Fruit fly (Drosophila melanogaster): ENCODE measurements around the gene Nek2.

The Nek2 gene

dm6 chrX:7908239-7909068 lies 17.0 kb upstream of the Nek2 start, which contains the start of the genes dpr14 and spidey (continued):
- peak; percentile 77 for TF ChIP-seq CG33557 (GFP tag; optimal IDR thresholded peaks at IDR 0.05)
- TF ChIP-seq CG13287 (GFP tag; IDR thresholded peaks at IDR 0.05; ENCODE audit: partially characterized antibody) = 0 out of 2 replicates have a peak, but pooled peaks have one; percentile 32
- peak; percentile 84 for TF ChIP-seq run (tag; optimal IDR thresholded peaks at IDR 0.05)
- TF ChIP-seq CG10979 (tag; optimal IDR thresholded peaks at IDR 0.05) = peak; percentile 87
- peak; percentile 62 for TF ChIP-seq Gsc (GFP tag; IDR thresholded peaks at IDR 0.05)
- TF ChIP-seq tin (GFP tag; optimal IDR thresholded peaks at IDR 0.05) = peak; percentile 86
- peak; percentile 80 for TF ChIP-seq CG17612 (GFP tag; IDR thresholded peaks at IDR 0.05)
- peak; percentile 71 for TF ChIP-seq CG18011 (GFP tag; optimal IDR thresholded peaks at IDR 0.05)
- peak; percentile 49; the same call in 1 of the 2 replicates for TF ChIP-seq gt (GFP tag; IDR thresholded peaks at IDR 0.05)
- TF ChIP-seq Dip2 (GFP tag; IDR thresholded peaks at IDR 0.05) = 0 out of 2 replicates have a peak, but pooled peaks have one; percentile 31
- TF ChIP-seq CG2202 (tag; optimal IDR thresholded peaks at IDR 0.05) = peak; percentile 75
- TF ChIP-seq knrl (GFP tag; IDR thresholded peaks at IDR 0.05; ENCODE audit: partially characterized antibody) = no peak
- peak; percentile 85 for TF ChIP-seq shn (GFP tag; optimal IDR thresholded peaks at IDR 0.05)
- peak; percentile 90 for TF ChIP-seq H2.0 (GFP tag; IDR thresholded peaks at IDR 0.05)
- peak; percentile 86 for TF ChIP-seq Nf-YC (tag; optimal IDR thresholded peaks at IDR 0.05)
- TF ChIP-seq Bdp1 (GFP tag; optimal IDR thresholded peaks at IDR 0.05) = peak; percentile 62
- peak; percentile 74 for TF ChIP-seq CG5245 (GFP tag; optimal IDR thresholded peaks at IDR 0.05)
- peak; percentile 73 for TF ChIP-seq CG9876 (GFP tag; optimal IDR thresholded peaks at IDR 0.05)
- TF ChIP-seq CG10209 (GFP tag; optimal IDR thresholded peaks at IDR 0.05) = peak; percentile 89
- TF ChIP-seq dan (GFP tag; IDR thresholded peaks at IDR 0.05) = peak; percentile 41; the same call in 1 of the 2 replicates
- TF ChIP-seq CG3995 (GFP tag; optimal IDR thresholded peaks at IDR 0.05) = peak; percentile 55
- peak; percentile 75; the same call in 1 of the 3 replicates for TF ChIP-seq gce (GFP tag; IDR thresholded peaks at IDR 0.05)
- TF ChIP-seq CG12942 (GFP tag; optimal IDR thresholded peaks at IDR 0.05) = peak; percentile 74
- peak; percentile 71 for TF ChIP-seq kay (GFP tag; optimal IDR thresholded peaks at IDR 0.05)
- peak; percentile 83 for TF ChIP-seq slp2 (GFP tag; optimal IDR thresholded peaks at IDR 0.05)
- peak; percentile 86 for TF ChIP-seq Sox100B (GFP tag; optimal IDR thresholded peaks at IDR 0.05)
- TF ChIP-seq CG8765 (GFP tag; IDR thresholded peaks at IDR 0.05) = peak; percentile 71
- no peak for TF ChIP-seq Stat92E (GFP tag; optimal IDR thresholded peaks at IDR 0.05)
- TF ChIP-seq CG9215 (GFP tag; IDR thresholded peaks at IDR 0.05) = peak; percentile 86

dm6 chrX:7901153-7902038 lies 9.9 kb upstream of the Nek2 start, which contains the start of the genes RpS6 and bys:
RpS6 (minus strand) TSS chrX:7901331.
bys (plus strand) TSS chrX:7901880.
- TF ChIP-seq CG17912 (GFP tag; optimal IDR thresholded peaks at IDR 0.05) (peak; percentile 59), salm (tag; optimal IDR thresholded peaks at IDR 0.05) (no peak), dpn (GFP tag; optimal IDR thresholded peaks at IDR 0.05) (peak; percentile 30 to 31), CG11398 (GFP tag; optimal IDR thresholded peaks at IDR 0.05) (no peak), CG9609 (GFP tag; optimal IDR thresholded peaks at IDR 0.05) (no peak), HmgZ (tag; optimal IDR thresholded peaks at IDR 0.05) (no peak), CG10959 (GFP tag; IDR thresholded peaks at IDR 0.05) (no peak), gsb (GFP tag; IDR thresholded peaks at IDR 0.05) (peak; percentile 31), eve (GFP tag; optimal IDR thresholded peaks at IDR 0.05) (no peak), CG9876 (GFP tag; optimal IDR thresholded peaks at IDR 0.05) (peak; percentile 6), CG11504 (tag; optimal IDR thresholded peaks at IDR 0.05) (peak; percentile 46), CG17568 (GFP tag; optimal IDR thresholded peaks at IDR 0.05) (no peak), dmrt99B (tag; optimal IDR thresholded peaks at IDR 0.05) (peak; percentile 19), ems (GFP tag; optimal IDR thresholded peaks at IDR 0.05) (no peak), sima (GFP tag; optimal IDR thresholded peaks at IDR 0.05) (no peak), Bgb (GFP tag; IDR thresholded peaks at IDR 0.05; ENCODE audit: partially characterized antibody) (peak; percentile 84), Dfd (GFP tag; optimal IDR thresholded peaks at IDR 0.05) (no peak), ci (GFP tag; IDR thresholded peaks at IDR 0.05) (peak; percentile 89), sob (GFP tag; IDR thresholded peaks at IDR 0.05) (peak; percentile 73), ewg (GFP tag; optimal IDR thresholded peaks at IDR 0.05) (no peak)

Data from whole organism, embryonic.